Worm (Caenorhabditis elegans): Measurements from ENCODE around the gene tag-77.

The tag-77 gene

ce11 chrIV:8532024-8532423 lies 21.7 kb upstream of the tag-77 start:
- TF ChIP-seq eyg-1 (tag; optimal IDR thresholded peaks at IDR 0.05) (no peak), ceh-14 (tag; optimal IDR thresholded peaks at IDR 0.05) (no peak), hlh-15 (tag; optimal IDR thresholded peaks at IDR 0.05) (no peak), madf-2 (tag; optimal IDR thresholded peaks at IDR 0.05) (no peak), elt-4 (tag; optimal IDR thresholded peaks at IDR 0.05) (no peak), syd-9 (tag; optimal IDR thresholded peaks at IDR 0.05) (no peak), sox-4 (tag; optimal IDR thresholded peaks at IDR 0.05) (no peak), ceh-18 (tag; optimal IDR thresholded peaks at IDR 0.05) (no peak)

ce11 chrIV:8530042-8531027 lies 20.0 kb upstream of the tag-77 start:
- TF ChIP-seq ceh-30 (tag; optimal IDR thresholded peaks at IDR 0.05) = no peak
- TF ChIP-seq unc-55 (GFP tag; optimal IDR thresholded peaks at IDR 0.05) = peak; percentile 25
- TF ChIP-seq elt-2 (tag; optimal IDR thresholded peaks at IDR 0.05) = peak; percentile 92

- TF ChIP-seq hlh-30 (tag; optimal IDR thresholded peaks at IDR 0.05; ENCODE audit: insufficient read depth) (peak; percentile 58), nhr-232 (tag; optimal IDR thresholded peaks at IDR 0.05) (no peak)
Observed at ce11 chrIV:8529039-8529438, 18.7 kb upstream of the tag-77 start.

- TF ChIP-seq ceh-34 (tag; optimal IDR thresholded peaks at IDR 0.05) (no peak), elt-2 (tag; optimal IDR thresholded peaks at IDR 0.05) (peak; percentile 9)
Observed at ce11 chrIV:8528345-8528744, 18.0 kb upstream of the tag-77 start.

DNA sequence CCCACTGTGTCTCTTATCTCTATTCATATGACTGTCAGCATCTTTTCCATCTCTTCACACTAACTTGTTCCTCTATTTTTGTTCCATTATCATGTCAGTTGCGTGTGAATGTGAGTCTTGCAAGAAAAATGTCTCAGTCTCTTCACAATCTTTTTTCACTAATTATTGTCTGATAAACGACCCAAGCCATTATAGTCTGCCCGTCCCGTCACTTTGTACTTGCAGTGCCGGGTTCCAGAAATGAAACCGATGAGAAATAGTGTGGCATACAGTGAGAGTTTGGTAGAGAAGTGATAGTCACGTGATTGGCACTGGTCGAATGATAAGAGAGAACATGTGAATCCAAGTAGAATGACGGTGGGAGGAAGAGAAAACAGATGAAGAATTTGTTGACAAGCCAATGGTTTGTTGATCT lies 17.3 kb upstream of the tag-77 start:
- TF ChIP-seq pqm-1 (tag; optimal IDR thresholded peaks at IDR 0.05) (peak; percentile 51), hlh-30 (tag; optimal IDR thresholded peaks at IDR 0.05; ENCODE audit: insufficient read depth) (peak; percentile 82), elt-2 (tag; optimal IDR thresholded peaks at IDR 0.05) (peak; percentile 95), ceh-18 (tag; optimal IDR thresholded peaks at IDR 0.05) (peak; percentile 68), ceh-31 (tag; optimal IDR thresholded peaks at IDR 0.05) (no peak), pat-9 (tag; optimal IDR thresholded peaks at IDR 0.05) (no peak), unc-42 (tag; optimal IDR thresholded peaks at IDR 0.05) (no peak), rnt-1 (tag; optimal IDR thresholded peaks at IDR 0.05) (peak; percentile 3)

ce11 chrIV:8526579-8526978 lies 16.2 kb upstream of the tag-77 start:
- TF ChIP-seq dve-1 (tag; optimal IDR thresholded peaks at IDR 0.05) (no peak), elt-2 (tag; optimal IDR thresholded peaks at IDR 0.05) (no peak), hlh-6 (tag; optimal IDR thresholded peaks at IDR 0.05) (no peak), tbx-2 (tag; optimal IDR thresholded peaks at IDR 0.05) (no peak), ceh-48 (tag; optimal IDR thresholded peaks at IDR 0.05) (no peak), pag-3 (tag; optimal IDR thresholded peaks at IDR 0.05; ENCODE audit: borderline replicate concordance) (no peak), hlh-13 (GFP tag; optimal IDR thresholded peaks at IDR 0.05) (no peak), ceh-45 (GFP tag; IDR thresholded peaks at IDR 0.05) (no peak), ceh-6 (GFP tag; optimal IDR thresholded peaks at IDR 0.05) (no peak), hlh-15 (tag; optimal IDR thresholded peaks at IDR 0.05) (no peak), C38D4.7 (GFP tag; optimal IDR thresholded peaks at IDR 0.05) (no peak), zip-5 (tag; optimal IDR thresholded peaks at IDR 0.05) (no peak), hlh-30 (tag; optimal IDR thresholded peaks at IDR 0.05; ENCODE audit: insufficient read depth) (no peak), ceh-31 (tag; optimal IDR thresholded peaks at IDR 0.05) (no peak), nhr-11 (tag; optimal IDR thresholded peaks at IDR 0.05) (no peak), lin-11 (tag; optimal IDR thresholded peaks at IDR 0.05) (no peak), ceh-30 (tag; optimal IDR thresholded peaks at IDR 0.05) (no peak), K09A11.1 (tag; optimal IDR thresholded peaks at IDR 0.05; ENCODE audit: insufficient read depth) (no peak)

Data from whole organism, late embryonic.